Worm (Caenorhabditis elegans) whole organism, young adult: ENCODE results near the gene sri-67.

Experiments
- B0019.2 ChIP-seq: fragments of 200-800 bp; sonication (Bioruptor generic); conservative IDR thresholded peaks from 2 replicates; pipeline ENCODE4 v1.3.6; 2022; ENCODE audit warnings: missing genetic modification reagents, missing genetic modification characterization, missing compliant biosample characterization
- B0261.1 ChIP-seq: sonication (generic microtip); optimal IDR thresholded peaks from 2 replicates; lab custom pipeline; 2016; ENCODE audit warnings: mild to moderate bottlenecking, missing genetic modification characterization, moderate library complexity, missing compliant biosample characterization
- F23B12.7 ChIP-seq: sonication (generic microtip); optimal IDR thresholded peaks from 2 replicates; lab custom pipeline; 2017; ENCODE audit warnings: missing genetic modification characterization, mild to moderate bottlenecking, missing compliant biosample characterization, antibody characterized with exemption, moderate library complexity; ENCODE audit not compliant: insufficient read depth
- F37B4.10 ChIP-seq: fragments of 200-800 bp; sonication (Bioruptor generic); IDR thresholded peaks from 2 replicates; pipeline ENCODE4 v1.3.6; 2022; ENCODE audit warnings: missing genetic modification characterization, missing compliant biosample characterization
- F52B5.7 ChIP-seq: sonication (generic microtip); optimal IDR thresholded peaks from 2 replicates; lab custom pipeline; 2016; ENCODE audit warnings: mild to moderate bottlenecking, missing genetic modification characterization, missing compliant biosample characterization
- F57C9.4 ChIP-seq: sonication (generic microtip); optimal IDR thresholded peaks from 2 replicates; lab custom pipeline; 2017; ENCODE audit warnings: mild to moderate bottlenecking, missing genetic modification characterization, missing compliant biosample characterization
- T26A5.8 ChIP-seq: sonication (generic microtip); optimal IDR thresholded peaks from 2 replicates; lab custom pipeline; 2016; ENCODE audit warnings: missing genetic modification characterization, missing compliant biosample characterization
- akir-1 ChIP-seq: fragments of 200-800 bp; sonication (Bioruptor generic); optimal IDR thresholded peaks from 2 replicates; lab custom pipeline; 2018; ENCODE audit warnings: mild to moderate bottlenecking, missing genetic modification characterization, moderate library complexity, missing compliant biosample characterization
- ama-1 ChIP-seq, 3 experiments: fragments of 150-350 bp in 1 of 3; sonication (generic microtip) in 2 of 3; optimal IDR thresholded peaks; 2 replicates each; lab custom pipeline; 2014 to 2018; ENCODE audit warnings: missing biosample characterization in 2 of 3, missing genetic modification characterization in 2 of 3, missing genetic modification reagents in 2 of 3
- aptf-2 ChIP-seq: fragments of 200-800 bp; sonication (Bioruptor generic); conservative IDR thresholded peaks from 2 replicates; pipeline ENCODE4 v1.3.6; 2022; ENCODE audit warnings: missing genetic modification reagents, missing genetic modification characterization, missing compliant biosample characterization
- attf-3 ChIP-seq: fragments of 200-800 bp; sonication (Bioruptor generic); conservative IDR thresholded peaks from 2 replicates; pipeline ENCODE4 v1.3.6; 2022; ENCODE audit warnings: missing genetic modification reagents, missing genetic modification characterization, missing compliant biosample characterization
- attf-5 ChIP-seq: fragments of 200-800 bp; sonication (Bioruptor generic); optimal IDR thresholded peaks from 2 replicates; lab custom pipeline; 2018; ENCODE audit warnings: mild to moderate bottlenecking, missing genetic modification characterization, missing compliant biosample characterization
- attf-6 ChIP-seq: fragments of 200-800 bp; sonication (Bioruptor generic); IDR thresholded peaks from 2 replicates; pipeline ENCODE4 v1.3.6; 2022; ENCODE audit warnings: missing genetic modification reagents, missing genetic modification characterization, missing compliant biosample characterization
- cebp-2 ChIP-seq: fragments of 200-800 bp; sonication (Bioruptor generic); IDR thresholded peaks from 2 replicates; pipeline ENCODE4 v1.3.6; 2022; ENCODE audit warnings: missing genetic modification characterization, missing compliant biosample characterization
- ceh-100 ChIP-seq: fragments of 200-800 bp; sonication (Bioruptor generic); IDR thresholded peaks from 2 replicates; pipeline ENCODE4 v1.3.6; 2022; ENCODE audit warnings: missing genetic modification reagents, missing genetic modification characterization, missing compliant biosample characterization
- ceh-58 ChIP-seq: fragments of 200-800 bp; sonication (Bioruptor generic); IDR thresholded peaks from 2 replicates; pipeline ENCODE4 v1.3.6; 2022; ENCODE audit warnings: missing genetic modification characterization, missing compliant biosample characterization
- ceh-91 ChIP-seq: fragments of 200-800 bp; sonication (Bioruptor generic); IDR thresholded peaks from 2 replicates; pipeline ENCODE4 v1.3.6; 2022; ENCODE audit warnings: missing genetic modification reagents, missing genetic modification characterization, missing compliant biosample characterization
- dox-1 ChIP-seq: fragments of 200-800 bp; sonication (Bioruptor generic); IDR thresholded peaks from 2 replicates; pipeline ENCODE4 v1.3.6; 2022; ENCODE audit warnings: missing genetic modification reagents, missing genetic modification characterization, missing compliant biosample characterization
- efl-1 ChIP-seq: fragments of 150-350 bp; optimal IDR thresholded peaks from 2 replicates; lab custom pipeline; 2014; ENCODE audit warnings: missing biosample characterization, missing genetic modification reagents, missing genetic modification characterization
- egl-44 ChIP-seq: fragments of 200-800 bp; sonication (Bioruptor generic); IDR thresholded peaks from 2 replicates; pipeline ENCODE4 v1.3.6; 2022; ENCODE audit warnings: missing genetic modification reagents, missing genetic modification characterization, missing compliant biosample characterization
- ekl-4 ChIP-seq: fragments of 200-800 bp; sonication (Bioruptor generic); IDR thresholded peaks from 2 replicates; pipeline ENCODE4 v1.3.6; 2022; ENCODE audit warnings: missing genetic modification reagents, missing genetic modification characterization, missing compliant biosample characterization
- him-1 ChIP-seq: sonication (generic microtip); optimal IDR thresholded peaks from 2 replicates; lab custom pipeline; 2016; ENCODE audit warnings: missing genotype, missing genetic modification reagents, missing genetic modification characterization, missing compliant biosample characterization
- hlh-12 ChIP-seq: sonication (generic microtip); optimal IDR thresholded peaks from 2 replicates; lab custom pipeline; 2016; ENCODE audit warnings: missing genetic modification characterization, missing compliant biosample characterization
- hlh-26 ChIP-seq: fragments of 200-800 bp; sonication (Bioruptor generic); conservative IDR thresholded peaks from 2 replicates; pipeline ENCODE4 v1.3.6; 2022; ENCODE audit warnings: missing genetic modification reagents, missing genetic modification characterization, missing compliant biosample characterization
- hmg-20 ChIP-seq: fragments of 200-800 bp; sonication (Bioruptor generic); IDR thresholded peaks from 2 replicates; pipeline ENCODE4 v1.3.6; 2022; ENCODE audit warnings: missing genetic modification reagents, missing genetic modification characterization, missing compliant biosample characterization
- hsf-1 ChIP-seq: fragments of 200-800 bp; sonication (Bioruptor generic); IDR thresholded peaks from 2 replicates; pipeline ENCODE4 v1.3.6; 2022; ENCODE audit warnings: missing genetic modification reagents, missing genetic modification characterization, missing compliant biosample characterization
- let-526 ChIP-seq: fragments of 200-800 bp; sonication (Bioruptor generic); IDR thresholded peaks from 2 replicates; pipeline ENCODE4 v1.3.6; 2022; ENCODE audit warnings: missing genetic modification reagents, missing genetic modification characterization, missing compliant biosample characterization
- let-607 ChIP-seq, 2 experiments: fragments of 200-800 bp in 1 of 2; sonication (Bioruptor generic) in 1 of 2; sonication (generic microtip) in 1 of 2; optimal IDR thresholded peaks; 2 replicates each; lab custom pipeline; 2016 to 2018; ENCODE audit warnings: mild to moderate bottlenecking in 2 of 2, missing compliant biosample characterization in 2 of 2, missing genetic modification characterization in 2 of 2, moderate library complexity in 2 of 2, missing genotype in 1 of 2
- lin-35 ChIP-seq, 3 experiments: fragments of 150-350 bp in 2 of 3; sonication (generic microtip) in 1 of 3; optimal IDR thresholded peaks; 2 replicates each; lab custom pipeline; 2014 to 2018; ENCODE audit warnings: missing biosample characterization in 3 of 3, missing genetic modification characterization in 3 of 3, missing genetic modification reagents in 3 of 3
- lin-40 ChIP-seq: sonication (generic microtip); optimal IDR thresholded peaks from 2 replicates; lab custom pipeline; 2016; ENCODE audit warnings: missing genetic modification characterization, mild to moderate bottlenecking, missing compliant biosample characterization, missing genotype, missing genetic modification reagents
- lin-54 ChIP-seq: fragments of 200-800 bp; sonication (Bioruptor generic); optimal IDR thresholded peaks from 2 replicates; lab custom pipeline; 2018; ENCODE audit warnings: mild to moderate bottlenecking, missing genetic modification characterization, missing compliant biosample characterization
- lsy-27 ChIP-seq: sonication (generic microtip); optimal IDR thresholded peaks from 2 replicates; lab custom pipeline; 2017; ENCODE audit warnings: missing genetic modification characterization, mild to moderate bottlenecking, missing compliant biosample characterization, antibody characterized with exemption, missing genotype, borderline replicate concordance; ENCODE audit not compliant: insufficient read depth
- madf-6 ChIP-seq: fragments of 200-800 bp; sonication (Bioruptor generic); IDR thresholded peaks from 2 replicates; pipeline ENCODE4 v1.3.6; 2022; ENCODE audit warnings: missing genetic modification reagents, missing genetic modification characterization, missing compliant biosample characterization
- mcd-1 ChIP-seq: fragments of 200-800 bp; sonication (Bioruptor generic); IDR thresholded peaks from 2 replicates; pipeline ENCODE4 v1.3.6; 2022; ENCODE audit warnings: missing genetic modification reagents, missing genetic modification characterization, missing compliant biosample characterization
- mes-4 ChIP-seq: sonication (generic microtip); optimal IDR thresholded peaks from 2 replicates; lab custom pipeline; 2016; ENCODE audit warnings: missing genotype, missing genetic modification characterization, missing compliant biosample characterization
- nhr-179 ChIP-seq: sonication (generic microtip); optimal IDR thresholded peaks from 2 replicates; lab custom pipeline; 2016; ENCODE audit warnings: mild to moderate bottlenecking, missing genetic modification characterization, missing compliant biosample characterization
- pbrm-1 ChIP-seq: fragments of 200-800 bp; sonication (Bioruptor generic); IDR thresholded peaks from 2 replicates; pipeline ENCODE4 v1.3.6; 2022; ENCODE audit warnings: missing genetic modification reagents, missing genetic modification characterization, missing compliant biosample characterization
- pha-4 ChIP-seq: fragments of 150-350 bp; sonication (generic microtip); optimal IDR thresholded peaks from 2 replicates; lab custom pipeline; 2014; ENCODE audit warnings: missing biosample characterization, missing genetic modification reagents, missing genetic modification characterization
- rec-8 ChIP-seq, 2 experiments: sonication (generic microtip); optimal IDR thresholded peaks; 2 replicates each; lab custom pipeline; 2016; ENCODE audit warnings: mild to moderate bottlenecking in 2 of 2, missing genetic modification characterization in 2 of 2, missing genetic modification reagents in 2 of 2, missing genotype in 2 of 2, missing biosample characterization in 1 of 2, missing compliant biosample characterization in 1 of 2, moderate library complexity in 1 of 2
- sdz-38 ChIP-seq: sonication (generic microtip); optimal IDR thresholded peaks from 2 replicates; lab custom pipeline; 2016; ENCODE audit warnings: missing genotype, missing genetic modification characterization, missing compliant biosample characterization
- snpc-3.4 ChIP-seq: sonication (generic microtip); optimal IDR thresholded peaks from 2 replicates; lab custom pipeline; 2017; ENCODE audit warnings: missing genetic modification characterization, mild to moderate bottlenecking, missing compliant biosample characterization, antibody characterized with exemption, moderate library complexity, missing genotype, missing genetic modification reagents
- somi-1 ChIP-seq: fragments of 200-800 bp; sonication (Bioruptor generic); optimal IDR thresholded peaks from 2 replicates; lab custom pipeline; 2018; ENCODE audit warnings: mild to moderate bottlenecking, missing genetic modification characterization, missing compliant biosample characterization
- tbp1 ChIP-seq: fragments of 200-800 bp; sonication (Bioruptor generic); optimal IDR thresholded peaks from 2 replicates; lab custom pipeline; 2018; ENCODE audit warnings: mild to moderate bottlenecking, missing genetic modification characterization, missing compliant biosample characterization
- unc-130 ChIP-seq: sonication (generic microtip); optimal IDR thresholded peaks from 2 replicates; lab custom pipeline; 2016; ENCODE audit warnings: missing genetic modification reagents, missing genetic modification characterization, missing compliant biosample characterization
- unc-62 ChIP-seq: fragments of 150-350 bp; optimal IDR thresholded peaks from 2 replicates; lab custom pipeline; 2014; ENCODE audit warnings: missing biosample characterization, missing genetic modification reagents, missing genetic modification characterization
- zfh-2 ChIP-seq: fragments of 200-800 bp; sonication (Bioruptor generic); conservative IDR thresholded peaks from 2 replicates; pipeline ENCODE4 v1.3.6; 2022; ENCODE audit warnings: missing genetic modification reagents, missing genetic modification characterization, missing compliant biosample characterization
- zim-3 ChIP-seq: sonication (generic microtip); optimal IDR thresholded peaks from 2 replicates; lab custom pipeline; 2017; ENCODE audit warnings: mild to moderate bottlenecking, missing genetic modification characterization, moderate library complexity, missing compliant biosample characterization
- ztf-6 ChIP-seq: fragments of 200-800 bp; sonication (Bioruptor generic); IDR thresholded peaks from 2 replicates; pipeline ENCODE4 v1.3.6; 2022; ENCODE audit warnings: missing genetic modification reagents, missing genetic modification characterization, missing compliant biosample characterization

sri-67 gene

DNA sequence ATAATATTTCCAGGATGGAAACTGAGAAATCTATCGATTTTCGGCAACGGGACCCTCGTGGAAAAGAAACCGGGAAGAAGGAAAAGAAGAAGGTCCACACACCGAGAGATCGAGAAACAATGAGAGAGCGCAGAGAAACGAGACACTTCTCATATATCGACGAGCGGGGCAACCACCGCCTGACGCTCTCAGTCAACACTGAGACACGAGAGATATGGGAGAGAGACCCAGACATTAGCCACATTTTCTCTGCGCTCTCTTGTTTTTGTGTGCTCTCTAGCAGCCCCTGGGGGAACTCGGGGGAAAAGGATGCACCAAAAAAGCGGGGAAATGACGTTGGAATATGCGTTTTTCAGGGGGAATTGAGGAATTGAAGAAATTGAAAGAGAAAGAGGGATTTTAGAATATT lies 17.9 kb downstream of the sri-67 start (continued):
- no peak for TF ChIP-seq B0019.2 (GFP tag; lab: Robert Waterston, UW)
- TF ChIP-seq F23B12.7 = no peak
- no peak for TF ChIP-seq pha-4 (tag; lab: Kevin White, UChicago)
- TF ChIP-seq let-526 = peak; percentile 19; the same call in 1 of the 2 replicates
- TF ChIP-seq ceh-91 (GFP tag; lab: Robert Waterston, UW) = no peak
- TF ChIP-seq hlh-26 (GFP tag; lab: Robert Waterston, UW) = no peak
- no peak for TF ChIP-seq aptf-2 (GFP tag; lab: Robert Waterston, UW)
- TF ChIP-seq mcd-1 (GFP tag; lab: Robert Waterston, UW) = peak; percentile 49
- TF ChIP-seq him-1 (tag; lab: Kevin White, UChicago) = no peak
- no peak for TF ChIP-seq snpc-3.4
- no peak for TF ChIP-seq ztf-6 (GFP tag; lab: Robert Waterston, UW)
- no peak for TF ChIP-seq attf-6
- TF ChIP-seq lin-54 (GFP tag; lab: Kevin White, UChicago) = no peak
- peak; percentile 54; the same call in 1 of the 2 replicates for TF ChIP-seq pbrm-1 (GFP tag; lab: Robert Waterston, UW)
- peak; percentile 93 for TF ChIP-seq zfh-2 (GFP tag; lab: Robert Waterston, UW)
- no peak for TF ChIP-seq mes-4 (tag; lab: Kevin White, UChicago)
- no peak for TF ChIP-seq ceh-100 (GFP tag; lab: Robert Waterston, UW)
- TF ChIP-seq rec-8 (tag; optimal IDR thresholded peaks at IDR 0.05; lab: Kevin White, UChicago) = no peak
- no peak for TF ChIP-seq akir-1
- TF ChIP-seq F52B5.7 (tag; lab: Kevin White, UChicago) = no peak
- no peak for TF ChIP-seq efl-1 (GFP tag; lab: Kevin White, UChicago)
- TF ChIP-seq lin-40 (tag; lab: Kevin White, UChicago) = peak; percentile 75
- TF ChIP-seq madf-6 = no peak
- TF ChIP-seq ekl-4 (GFP tag; lab: Robert Waterston, UW) = no peak
- TF ChIP-seq attf-3 = no peak
- TF ChIP-seq lsy-27 (tag; lab: Kevin White, UChicago) = no peak
- TF ChIP-seq cebp-2 (GFP tag; lab: Robert Waterston, UW) = 0 out of 2 replicates have a peak, but pooled peaks have one; percentile 30
- no peak for TF ChIP-seq sdz-38 (tag; lab: Kevin White, UChicago)
- peak; percentile 71 for TF ChIP-seq attf-5
- no peak for TF ChIP-seq F37B4.10
- no peak for TF ChIP-seq nhr-179 (tag; lab: Kevin White, UChicago)
- no peak for TF ChIP-seq hlh-12 (tag; lab: Kevin White, UChicago)
- TF ChIP-seq unc-130 (GFP tag; lab: Kevin White, UChicago) = no peak
- peak; percentile 71 for TF ChIP-seq ama-1 (optimal IDR thresholded peaks at IDR 0.05; lab: Kevin White, UChicago)
- no peak for TF ChIP-seq ama-1 (GFP tag; optimal IDR thresholded peaks at IDR 0.05; lab: Kevin White, UChicago)
- TF ChIP-seq ceh-58 (GFP tag; lab: Robert Waterston, UW) = no peak
- no peak for TF ChIP-seq hmg-20 (GFP tag; lab: Robert Waterston, UW)
- peak; percentile 48; the same call in 1 of the 2 replicates for TF ChIP-seq egl-44 (GFP tag; lab: Robert Waterston, UW)
- TF ChIP-seq F57C9.4 (tag; lab: Kevin White, UChicago) = no peak
- no peak for TF ChIP-seq unc-62 (GFP tag; lab: Kevin White, UChicago)
- no peak for TF ChIP-seq let-607 (tag; optimal IDR thresholded peaks at IDR 0.05; lab: Kevin White, UChicago)
- peak in 1 of 3 experiments; percentile 52 for TF ChIP-seq lin-35 (GFP tag; optimal IDR thresholded peaks at IDR 0.05; lab: Kevin White, UChicago)
- TF ChIP-seq zim-3 = no peak
- TF ChIP-seq B0261.1 (tag; lab: Kevin White, UChicago) = no peak
- TF ChIP-seq dox-1 (GFP tag; lab: Robert Waterston, UW) = peak; percentile 67; the same call in 1 of the 2 replicates
- TF ChIP-seq T26A5.8 (tag; lab: Kevin White, UChicago) = no peak
- peak; percentile 35 for TF ChIP-seq tbp1 (GFP tag; lab: Kevin White, UChicago)
- TF ChIP-seq somi-1 (GFP tag; lab: Kevin White, UChicago) = peak; percentile 52
- no peak for TF ChIP-seq hsf-1 (GFP tag; lab: Robert Waterston, UW)
